Fruit fly (Drosophila melanogaster) whole organism, embryonic: Measurements from ENCODE around the gene Phae2.
A peak's percentile ranks its signal among the peaks of the same experiment; 100 is the strongest.

Source experiments
- Abd-B ChIP-seq: fragments of 200-800 bp; sonication (Bioruptor generic); optimal IDR thresholded peaks from 2 replicates; lab custom pipeline; 2018; ENCODE audit warnings: missing biosample characterization, mild to moderate bottlenecking, missing genetic modification characterization, moderate library complexity
- CG10147 ChIP-seq: fragments of 200-800 bp; sonication (Bioruptor generic); optimal IDR thresholded peaks from 2 replicates; lab custom pipeline; 2019; ENCODE audit warnings: missing biosample characterization, mild to moderate bottlenecking, missing genetic modification characterization, moderate library complexity
- CG10209 ChIP-seq: fragments of 200-800 bp; sonication (Bioruptor generic); optimal IDR thresholded peaks from 3 replicates; lab custom pipeline; 2017; ENCODE audit warnings: missing biosample characterization, mild to moderate bottlenecking, missing genetic modification characterization, missing genetic modification reagents
- CG1024 ChIP-seq: fragments of 200-800 bp; sonication (Bioruptor generic); IDR thresholded peaks from 2 replicates; pipeline ENCODE4 v1.3.6; 2022; ENCODE audit warnings: missing biosample characterization, missing genetic modification characterization
- CG12236 ChIP-seq: fragments of 200-800 bp; sonication (Bioruptor generic); optimal IDR thresholded peaks from 2 replicates; lab custom pipeline; 2016; ENCODE audit warnings: missing biosample characterization, missing genetic modification characterization
- CG13424 ChIP-seq: fragments of 200-800 bp; sonication (Bioruptor generic); optimal IDR thresholded peaks from 2 replicates; lab custom pipeline; 2019; ENCODE audit warnings: missing biosample characterization, mild to moderate bottlenecking, missing genetic modification characterization, moderate library complexity
- CG13894 ChIP-seq: fragments of 200-800 bp; sonication (Bioruptor generic); optimal IDR thresholded peaks from 3 replicates; lab custom pipeline; 2018; ENCODE audit warnings: missing biosample characterization, mild to moderate bottlenecking, missing genetic modification characterization, moderate library complexity
- CG14667 ChIP-seq: fragments of 200-800 bp; sonication (Bioruptor generic); IDR thresholded peaks from 2 replicates; pipeline ENCODE4 v1.3.6; 2022; ENCODE audit warnings: missing biosample characterization, missing genetic modification characterization
- CG14965 ChIP-seq: fragments of 200-800 bp; sonication (Bioruptor generic); optimal IDR thresholded peaks from 2 replicates; lab custom pipeline; 2016; ENCODE audit warnings: missing biosample characterization, missing genetic modification characterization, borderline replicate concordance
- CG1602 ChIP-seq: fragments of 200-800 bp; sonication (Bioruptor generic); optimal IDR thresholded peaks from 3 replicates; lab custom pipeline; 2016; ENCODE audit warnings: missing biosample characterization, missing genetic modification characterization
- CG17802 ChIP-seq: fragments of 200-800 bp; sonication (Bioruptor generic); optimal IDR thresholded peaks from 2 replicates; lab custom pipeline; 2018; ENCODE audit warnings: missing biosample characterization, mild to moderate bottlenecking, missing genetic modification characterization, moderate library complexity
- CG17912 ChIP-seq: fragments of 200-800 bp; sonication (Bioruptor generic); optimal IDR thresholded peaks from 2 replicates; lab custom pipeline; 2018; ENCODE audit warnings: missing biosample characterization, mild to moderate bottlenecking, missing genetic modification characterization
- CG18262 ChIP-seq: fragments of 200-800 bp; optimal IDR thresholded peaks from 3 replicates; lab custom pipeline; 2019; ENCODE audit warnings: missing biosample characterization, mild to moderate bottlenecking, missing genetic modification characterization, moderate library complexity
- CG2116 ChIP-seq: fragments of 200-800 bp; sonication (Bioruptor generic); optimal IDR thresholded peaks from 3 replicates; lab custom pipeline; 2018; ENCODE audit warnings: missing biosample characterization, mild to moderate bottlenecking, missing genetic modification characterization
- CG31224 ChIP-seq: fragments of 200-800 bp; sonication (Bioruptor generic); IDR thresholded peaks from 2 replicates; pipeline ENCODE4 v1.3.6; 2022; ENCODE audit warnings: missing biosample characterization, missing genetic modification characterization
- CG4854 ChIP-seq: fragments of 200-800 bp; sonication (Bioruptor generic); optimal IDR thresholded peaks from 2 replicates; lab custom pipeline; 2016; ENCODE audit warnings: missing biosample characterization, missing genetic modification characterization, inconsistent platforms
- CG7357 ChIP-seq: fragments of 200-800 bp; sonication (Bioruptor generic); IDR thresholded peaks from 3 replicates; pipeline ENCODE4 v1.3.6; 2022; ENCODE audit warnings: missing biosample characterization, missing genetic modification characterization
- CG7372 ChIP-seq: fragments of 200-800 bp; sonication (Bioruptor generic); IDR thresholded peaks from 2 replicates; pipeline ENCODE4 v1.3.6; 2022; ENCODE audit warnings: missing biosample characterization, missing genetic modification characterization
- CG8388 ChIP-seq: fragments of 200-800 bp; sonication (Bioruptor generic); optimal IDR thresholded peaks from 2 replicates; lab custom pipeline; 2019; ENCODE audit warnings: missing biosample characterization, mild to moderate bottlenecking, missing genetic modification characterization, moderate library complexity
- CG8944 ChIP-seq: fragments of 200-800 bp; sonication (Bioruptor generic); optimal IDR thresholded peaks from 3 replicates; lab custom pipeline; 2016; ENCODE audit warnings: missing biosample characterization, missing genetic modification characterization
- CHES-1-like ChIP-seq: fragments of 200-800 bp; sonication (Bioruptor generic); optimal IDR thresholded peaks from 2 replicates; lab custom pipeline; 2016; ENCODE audit warnings: missing biosample characterization, missing genetic modification characterization
- E2f2 ChIP-seq: fragments of 200-800 bp; sonication (Bioruptor generic); IDR thresholded peaks from 2 replicates; pipeline ENCODE4 v1.3.6; 2022; ENCODE audit warnings: missing biosample characterization, missing genetic modification characterization
- Elba2 ChIP-seq: fragments of 200-800 bp; sonication (Bioruptor generic); optimal IDR thresholded peaks from 3 replicates; lab custom pipeline; 2016; ENCODE audit warnings: missing biosample characterization, missing genetic modification characterization
- Ets65A ChIP-seq: fragments of 200-800 bp; sonication (Bioruptor generic); peaks from one replicate; lab custom pipeline; 2016; ENCODE audit warnings: missing biosample characterization, missing genetic modification characterization
- Fer1 ChIP-seq: fragments of 200-800 bp; sonication (Bioruptor generic); optimal IDR thresholded peaks from 2 replicates; lab custom pipeline; 2017; ENCODE audit warnings: missing biosample characterization, mild to moderate bottlenecking, missing genetic modification characterization
- HmgD ChIP-seq: fragments of 200-800 bp; sonication (Bioruptor generic); optimal IDR thresholded peaks from 3 replicates; lab custom pipeline; 2016; ENCODE audit warnings: missing biosample characterization, missing genetic modification characterization
- Kr ChIP-seq: fragments of 200-800 bp; sonication (Bioruptor generic); optimal IDR thresholded peaks from 2 replicates; lab custom pipeline; 2017; ENCODE audit warnings: missing biosample characterization, mild to moderate bottlenecking, missing genetic modification characterization
- Neu2 ChIP-seq: fragments of 200-800 bp; sonication (Bioruptor generic); optimal IDR thresholded peaks from 3 replicates; lab custom pipeline; 2016; ENCODE audit warnings: missing biosample characterization, missing genetic modification characterization, borderline replicate concordance
- Oaz ChIP-seq: fragments of 200-800 bp; sonication (Bioruptor generic); IDR thresholded peaks from 2 replicates; pipeline ENCODE4 v1.3.6; 2022; ENCODE audit warnings: missing biosample characterization, missing genetic modification characterization
- Pdp1 ChIP-seq, 2 experiments: fragments of 200-800 bp; sonication (Bioruptor generic); optimal IDR thresholded peaks; 3 replicates each; lab custom pipeline; 2016; ENCODE audit warnings: missing biosample characterization in 2 of 2, missing genetic modification characterization in 2 of 2, mild to moderate bottlenecking in 1 of 2, moderate library complexity in 1 of 2
- Sin3A ChIP-seq: fragments of >200 bp; optimal IDR thresholded peaks from 2 replicates; lab custom pipeline; 2018
- TFAM ChIP-seq: fragments of 200-800 bp; sonication (Bioruptor generic); optimal IDR thresholded peaks from 2 replicates; lab custom pipeline; 2017; ENCODE audit warnings: missing biosample characterization, missing genetic modification characterization, inconsistent platforms
- Xbp1 ChIP-seq: fragments of 200-800 bp; sonication (Bioruptor generic); optimal IDR thresholded peaks from 3 replicates; lab custom pipeline; 2016; ENCODE audit warnings: missing biosample characterization, mild to moderate bottlenecking, missing genetic modification characterization
- ab ChIP-seq: fragments of 200-800 bp; sonication (Bioruptor generic); optimal IDR thresholded peaks from 2 replicates; lab custom pipeline; 2016; ENCODE audit warnings: missing biosample characterization, missing genetic modification characterization
- cg ChIP-seq: fragments of 200-800 bp; sonication (Bioruptor generic); optimal IDR thresholded peaks from 3 replicates; lab custom pipeline; 2019; ENCODE audit warnings: missing biosample characterization, mild to moderate bottlenecking, missing genetic modification characterization, moderate library complexity
- crol ChIP-seq: fragments of 200-800 bp; sonication (Bioruptor generic); IDR thresholded peaks from 2 replicates; pipeline ENCODE4 v1.3.6; 2022; ENCODE audit warnings: missing biosample characterization, missing genetic modification characterization
- dmrt11E ChIP-seq: fragments of 200-800 bp; sonication (Bioruptor generic); optimal IDR thresholded peaks from 3 replicates; lab custom pipeline; 2018; ENCODE audit warnings: missing biosample characterization, mild to moderate bottlenecking, missing genetic modification characterization, moderate library complexity
- en ChIP-seq: fragments of 200-800 bp; sonication (Bioruptor generic); optimal IDR thresholded peaks from 2 replicates; lab custom pipeline; 2016; ENCODE audit warnings: missing biosample characterization, missing genetic modification characterization
- gcm ChIP-seq: fragments of 200-800 bp; sonication (Bioruptor generic); optimal IDR thresholded peaks from 2 replicates; lab custom pipeline; 2019; ENCODE audit warnings: missing biosample characterization, mild to moderate bottlenecking, missing genetic modification characterization, moderate library complexity
- gro ChIP-seq: fragments of 200-800 bp; sonication (Bioruptor generic); optimal IDR thresholded peaks from 2 replicates; lab custom pipeline; 2016; ENCODE audit warnings: missing biosample characterization, missing genetic modification characterization
- lbe ChIP-seq: fragments of 200-800 bp; sonication (Bioruptor generic); optimal IDR thresholded peaks from 2 replicates; lab custom pipeline; 2016; ENCODE audit warnings: missing biosample characterization, mild to moderate bottlenecking, missing genetic modification characterization
- lilli ChIP-seq: fragments of 200-800 bp; sonication (Bioruptor generic); optimal IDR thresholded peaks from 3 replicates; lab custom pipeline; 2016; ENCODE audit warnings: missing biosample characterization, missing genetic modification characterization
- pan ChIP-seq, 4 experiments: fragments of >200 bp in 3 of 4; fragments of 200-800 bp in 1 of 4; sonication (Bioruptor generic) in 1 of 4; optimal IDR thresholded peaks in 3 of 4; IDR thresholded peaks in 1 of 4; 2 replicates each; pipeline versions ENCODE4 v1.3.6 to Lab custom; 2017 to 2022; ENCODE audit warnings: missing biosample characterization in 2 of 4, missing genetic modification characterization in 2 of 4, mixed read lengths in 1 of 4
- pfk ChIP-seq: fragments of 200-800 bp; sonication (Bioruptor generic); optimal IDR thresholded peaks from 2 replicates; lab custom pipeline; 2018; ENCODE audit warnings: missing biosample characterization, mild to moderate bottlenecking, missing genetic modification characterization, moderate library complexity
- sima ChIP-seq: fragments of 200-800 bp; sonication (Bioruptor generic); optimal IDR thresholded peaks from 2 replicates; lab custom pipeline; 2016; ENCODE audit warnings: missing biosample characterization, missing genetic modification characterization
- slbo ChIP-seq: fragments of 200-800 bp; sonication (Bioruptor generic); IDR thresholded peaks from 2 replicates; pipeline ENCODE4 v1.3.6; 2022; ENCODE audit warnings: missing biosample characterization, missing genetic modification characterization
- sqz ChIP-seq: fragments of 200-800 bp; sonication (Bioruptor generic); optimal IDR thresholded peaks from 3 replicates; lab custom pipeline; 2018; ENCODE audit warnings: missing biosample characterization, mild to moderate bottlenecking, missing genetic modification characterization
- zfh1 ChIP-seq: fragments of 200-800 bp; sonication (Bioruptor generic); IDR thresholded peaks from 3 replicates; pipeline ENCODE4 v1.3.6; 2022; ENCODE audit warnings: missing biosample characterization, missing genetic modification characterization

Phae2 gene

dm6 chr2L:12107087-12107486, 3.8 kb upstream of the Phae2 start (continued):
- TF ChIP-seq slbo (GFP tag; lab: Robert Waterston, UW): no peak
- no peak for TF ChIP-seq CG31224
- no peak for TF ChIP-seq CG13894 (tag; lab: Kevin White, UChicago)
- no peak for TF ChIP-seq CG1602 (GFP tag; lab: Kevin White, UChicago)
- TF ChIP-seq ab (GFP tag; lab: Kevin White, UChicago): no peak
- no peak for TF ChIP-seq pfk (GFP tag; lab: Kevin White, UChicago)

DNA sequence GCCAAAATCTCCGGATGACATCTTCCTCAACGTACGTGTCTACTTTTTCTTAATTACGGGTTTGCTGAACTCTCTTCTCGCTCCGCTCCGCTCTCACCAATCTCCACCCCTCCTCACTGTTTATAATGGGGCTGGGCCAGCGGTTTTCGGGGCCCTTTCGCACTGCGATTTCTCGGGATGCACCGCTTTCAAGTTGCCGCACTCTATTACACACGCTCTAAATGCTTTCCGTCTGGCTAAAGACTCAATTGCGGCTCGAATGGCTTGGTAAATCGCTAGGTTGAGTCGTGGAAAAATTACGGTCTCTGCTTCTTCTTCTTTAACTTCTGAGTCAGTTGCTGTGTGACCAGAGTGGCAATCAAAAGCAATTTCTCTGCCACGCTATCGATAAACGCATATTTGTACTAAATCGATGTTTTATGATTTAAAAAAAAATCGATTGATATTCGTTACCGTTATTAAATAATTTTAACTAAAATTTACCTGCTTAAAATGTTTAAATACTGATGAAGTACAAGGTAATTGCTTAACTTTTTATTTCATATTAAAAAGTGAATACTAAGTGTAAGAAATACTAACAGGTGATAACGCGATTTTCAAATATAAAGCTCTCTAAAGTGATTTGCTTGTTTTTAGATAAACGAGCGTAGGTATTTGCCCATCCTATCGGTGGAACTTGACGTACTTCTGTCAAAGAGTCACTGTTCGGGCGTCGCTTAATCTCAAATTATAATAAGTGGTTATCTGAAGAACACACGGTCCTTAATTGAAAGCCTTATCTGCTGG, 1.9 kb upstream of the Phae2 start, which contains the start of the genes Rab6 and Phae1:
Gene Rab6, minus strand, starts transcription at position 338 of the 786 bp plus-strand sequence.
Gene Phae1, plus strand, starts transcription at position 639 of the 786 bp plus-strand sequence.
- no peak for TF ChIP-seq CG8944 (GFP tag; lab: Kevin White, UChicago)
- TF ChIP-seq CG1024 (GFP tag; lab: Robert Waterston, UW): no peak
- no peak for TF ChIP-seq CG8388 (GFP tag; lab: Kevin White, UChicago)
- TF ChIP-seq gro (GFP tag; lab: Kevin White, UChicago): peak; percentile 29
- no peak for TF ChIP-seq Abd-B
- TF ChIP-seq Kr (GFP tag; lab: Kevin White, UChicago): no peak
- TF ChIP-seq TFAM: no peak
- TF ChIP-seq Oaz (GFP tag; lab: Robert Waterston, UW): no peak
- TF ChIP-seq cg (GFP tag; lab: Kevin White, UChicago): no peak
- no peak for TF ChIP-seq Fer1 (GFP tag; lab: Kevin White, UChicago)
- peak; percentile 73 for TF ChIP-seq E2f2 (GFP tag; lab: Robert Waterston, UW)
- no peak for TF ChIP-seq CG10209 (GFP tag; lab: Kevin White, UChicago)
- TF ChIP-seq Sin3A: peak; percentile 45
- TF ChIP-seq CG17802 (tag; lab: Kevin White, UChicago): no peak
- TF ChIP-seq CG12236 (GFP tag; lab: Kevin White, UChicago): no peak
- TF ChIP-seq HmgD (GFP tag; lab: Kevin White, UChicago): no peak
- peak; percentile 4 for TF ChIP-seq CG10147 (GFP tag; lab: Kevin White, UChicago)
- peak; percentile 13 for TF ChIP-seq CG18262 (tag; lab: Kevin White, UChicago)
- peak; percentile 14 for TF ChIP-seq lilli (GFP tag; lab: Kevin White, UChicago)
- peak in 1 of 2 experiments; percentile 27 for TF ChIP-seq Pdp1 (GFP tag; optimal IDR thresholded peaks at IDR 0.05; lab: Kevin White, UChicago)
- TF ChIP-seq crol: peak; percentile 83
- TF ChIP-seq Elba2 (GFP tag; lab: Kevin White, UChicago): no peak
- no peak for TF ChIP-seq en (GFP tag; lab: Kevin White, UChicago)
- no peak for TF ChIP-seq sima (GFP tag; lab: Kevin White, UChicago)
- no peak for TF ChIP-seq zfh1
- TF ChIP-seq gcm: no peak
- no peak for TF ChIP-seq CG4854 (GFP tag; lab: Kevin White, UChicago)
- no peak for TF ChIP-seq sqz (GFP tag; lab: Kevin White, UChicago)
- TF ChIP-seq CG13424 (tag; lab: Kevin White, UChicago): no peak
- no peak for TF ChIP-seq CG17912 (GFP tag; lab: Kevin White, UChicago)
- TF ChIP-seq CG14965 (GFP tag; lab: Kevin White, UChicago): no peak
- no peak for TF ChIP-seq CG14667
- TF ChIP-seq pan (optimal IDR thresholded peaks at IDR 0.05; lab: Kevin White, UChicago): no peak
- TF ChIP-seq pan (GFP tag; optimal IDR thresholded peaks at IDR 0.05 in 1 of 2, IDR thresholded peaks at IDR 0.05 in 1 of 2): no peak
- no peak for TF ChIP-seq lbe (GFP tag; lab: Kevin White, UChicago)
- TF ChIP-seq dmrt11E (tag; lab: Kevin White, UChicago): no peak
- no peak for TF ChIP-seq CG7372
- TF ChIP-seq Neu2 (GFP tag; lab: Kevin White, UChicago): no peak
- no peak for TF ChIP-seq Xbp1 (GFP tag; lab: Kevin White, UChicago)
- TF ChIP-seq CG7357 (GFP tag; lab: Robert Waterston, UW): no peak
- peak; percentile 85 for TF ChIP-seq CG2116 (GFP tag; lab: Kevin White, UChicago)
- TF ChIP-seq Ets65A (GFP tag; lab: Kevin White, UChicago): no peak
- peak; percentile 41 for TF ChIP-seq CHES-1-like (GFP tag; lab: Kevin White, UChicago)
